Worm (Caenorhabditis elegans) whole organism, early embryonic: ENCODE results near the gene lido-18.

Experiments used
- B0310.2 ChIP-seq: sonication (generic microtip); optimal IDR thresholded peaks from 2 replicates; lab custom pipeline; 2016; ENCODE audit warnings: mild to moderate bottlenecking, missing genetic modification characterization, missing compliant biosample characterization
- aly-1 ChIP-seq: sonication (generic microtip); optimal IDR thresholded peaks from 2 replicates; lab custom pipeline; 2016; ENCODE audit warnings: missing genetic modification characterization, missing compliant biosample characterization
- ama-1 ChIP-seq: fragments of 150-350 bp; optimal IDR thresholded peaks from 2 replicates; lab custom pipeline; 2014
- ceh-13 ChIP-seq: fragments of 200-800 bp; sonication (Bioruptor generic); optimal IDR thresholded peaks from 2 replicates; lab custom pipeline; 2018; ENCODE audit warnings: mild to moderate bottlenecking, missing genetic modification characterization, missing compliant biosample characterization
- sea-1 ChIP-seq: fragments of 200-800 bp; sonication (Bioruptor generic); conservative IDR thresholded peaks from 2 replicates; pipeline ENCODE4 v1.3.6; 2022; ENCODE audit warnings: missing genetic modification characterization, missing compliant biosample characterization
- tbx-11 ChIP-seq: fragments of 200-800 bp; sonication (Bioruptor generic); IDR thresholded peaks from 2 replicates; pipeline ENCODE4 v1.3.6; 2022; ENCODE audit warnings: missing genetic modification characterization, missing compliant biosample characterization

DNA sequence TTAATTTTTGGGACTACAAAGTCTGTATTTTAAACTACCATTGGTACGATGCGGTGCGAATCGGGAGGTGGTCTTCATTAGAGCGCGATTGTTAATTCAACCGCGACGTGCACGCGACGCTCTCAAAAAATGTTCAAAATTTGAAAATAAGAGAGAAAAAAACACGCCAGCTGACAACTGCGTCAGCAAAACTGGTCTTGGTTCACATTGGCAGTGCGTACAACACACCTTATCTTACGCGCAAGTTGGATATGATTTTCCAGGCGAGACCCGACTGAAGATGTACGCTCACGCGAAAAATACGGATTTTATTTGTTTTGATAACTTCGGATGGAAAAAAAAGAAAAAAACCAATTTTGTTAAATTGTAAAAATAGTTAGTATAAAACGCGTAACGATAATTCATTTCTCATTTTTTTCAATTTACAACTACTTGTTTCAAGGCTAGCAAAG lies 49.9 kb downstream of the lido-18 start, which contains the start of gene C03B8.3:
- no peak for TF ChIP-seq ama-1
- TF ChIP-seq tbx-11 = no peak
- TF ChIP-seq ceh-13 = no peak
- TF ChIP-seq aly-1 = no peak
- TF ChIP-seq sea-1 (GFP tag; lab: Robert Waterston, UW) = no peak
- no peak for TF ChIP-seq B0310.2 (tag; lab: Kevin White, UChicago)
